Worm (Caenorhabditis elegans) whole organism, young adult: Measurements from ENCODE around the gene D1005.4.

ENCODE experiments used
- athp-1 ChIP-seq: sonication (generic microtip); optimal IDR thresholded peaks from 2 replicates; lab custom pipeline; 2017; ENCODE audit warnings: mild to moderate bottlenecking, missing genetic modification characterization, missing compliant biosample characterization
- attf-6 ChIP-seq: fragments of 200-800 bp; sonication (Bioruptor generic); IDR thresholded peaks from 2 replicates; pipeline ENCODE4 v1.3.6; 2022; ENCODE audit warnings: missing genetic modification reagents, missing genetic modification characterization, missing compliant biosample characterization
- dox-1 ChIP-seq: fragments of 200-800 bp; sonication (Bioruptor generic); IDR thresholded peaks from 2 replicates; pipeline ENCODE4 v1.3.6; 2022; ENCODE audit warnings: missing genetic modification reagents, missing genetic modification characterization, missing compliant biosample characterization
- lir-1 ChIP-seq: fragments of 200-800 bp; sonication (Bioruptor generic); conservative IDR thresholded peaks from 2 replicates; pipeline ENCODE4 v1.3.6; 2022; ENCODE audit warnings: missing genetic modification reagents, missing genetic modification characterization, missing compliant biosample characterization
- mes-4 ChIP-seq: sonication (generic microtip); optimal IDR thresholded peaks from 2 replicates; lab custom pipeline; 2016; ENCODE audit warnings: missing genotype, missing genetic modification characterization, missing compliant biosample characterization
- nfya-1 ChIP-seq: sonication (generic microtip); optimal IDR thresholded peaks from 2 replicates; lab custom pipeline; 2017; ENCODE audit warnings: antibody characterized with exemption, missing compliant biosample characterization, missing genetic modification characterization, borderline replicate concordance; ENCODE audit not compliant: insufficient read depth
- pha-4 ChIP-seq: fragments of 150-350 bp; sonication (generic microtip); optimal IDR thresholded peaks from 2 replicates; lab custom pipeline; 2014; ENCODE audit warnings: missing biosample characterization, missing genetic modification reagents, missing genetic modification characterization
- sptf-2 ChIP-seq: fragments of 200-800 bp; sonication (Bioruptor generic); optimal IDR thresholded peaks from 2 replicates; lab custom pipeline; 2018; ENCODE audit warnings: mild to moderate bottlenecking, missing genetic modification characterization, missing compliant biosample characterization
- unc-130 ChIP-seq: sonication (generic microtip); optimal IDR thresholded peaks from 2 replicates; lab custom pipeline; 2016; ENCODE audit warnings: missing genetic modification reagents, missing genetic modification characterization, missing compliant biosample characterization

- TF ChIP-seq unc-130 (GFP tag; lab: Kevin White, UChicago) (no peak), sptf-2 (GFP tag; lab: Kevin White, UChicago) (no peak), dox-1 (GFP tag; lab: Robert Waterston, UW) (peak; percentile 85), pha-4 (peak; percentile 84), nfya-1 (tag; lab: Kevin White, UChicago) (no peak), lir-1 (peak; percentile 80), mes-4 (tag; lab: Kevin White, UChicago) (no peak), attf-6 (GFP tag; lab: Robert Waterston, UW) (no peak), athp-1 (tag; lab: Kevin White, UChicago) (peak; percentile 92)
Measured at ce11 chrX:1446593-1447141, 39.0 kb downstream of the D1005.4 start, which contains the start of gene zfp-3.
